Worm (Caenorhabditis elegans): ENCODE data around the gene spe-18.

- TF ChIP-seq nhr-237 (tag; optimal IDR thresholded peaks at IDR 0.05): no peak
- no peak for TF ChIP-seq dve-1 (tag; optimal IDR thresholded peaks at IDR 0.05; ENCODE audit: insufficient read depth)
- no peak for TF ChIP-seq egl-27 (tag; optimal IDR thresholded peaks at IDR 0.05)
- no peak for TF ChIP-seq lir-3 (tag; optimal IDR thresholded peaks at IDR 0.05)
- no peak for TF ChIP-seq F49E8.2 (tag; optimal IDR thresholded peaks at IDR 0.05; ENCODE audit: borderline replicate concordance)
- TF ChIP-seq unc-39 (tag; optimal IDR thresholded peaks at IDR 0.05): no peak
- no peak for TF ChIP-seq nhr-111 (GFP tag; optimal IDR thresholded peaks at IDR 0.05)
- TF ChIP-seq unc-62 (GFP tag; optimal IDR thresholded peaks at IDR 0.05 in 1 of 2): peak in 1 of 2 experiments; percentile 92
- no peak for TF ChIP-seq unc-62 (tag; optimal IDR thresholded peaks at IDR 0.05)
- no peak for TF ChIP-seq daf-16 (GFP tag; optimal IDR thresholded peaks at IDR 0.05)
- no peak for TF ChIP-seq daf-16 (tag; optimal IDR thresholded peaks at IDR 0.05)
- no peak for TF ChIP-seq ama-1 (optimal IDR thresholded peaks at IDR 0.05)
- TF ChIP-seq nhr-6 (tag; optimal IDR thresholded peaks at IDR 0.05): no peak
- TF ChIP-seq lin-1 (GFP tag; IDR thresholded peaks at IDR 0.05): no peak
- TF ChIP-seq dmd-6 (GFP tag; IDR thresholded peaks at IDR 0.05): no peak
- TF ChIP-seq jun-1 (tag; optimal IDR thresholded peaks at IDR 0.05): no peak
Measured at ce11 chrII:13142372-13142771, 10.8 kb downstream of the spe-18 start.
